Worm (Caenorhabditis elegans): ENCODE measurements around the gene F01G4.4.
A peak's percentile ranks its signal among the peaks of the same experiment; 100 is the strongest.
"Not testable (repeated sequence)": the region's sequence is repeated elsewhere in the genome, so short reads cannot be mapped to it uniquely, and the experiment has no call there.

Gene F01G4.4

ce11 chrIV:11149454-11150163 is 6.5 kb downstream of the F01G4.4 start, which contains the start of the genes F01G4.6 and pfd-1 (continued):
- TF ChIP-seq nhr-76 (tag; optimal IDR thresholded peaks at IDR 0.05), result peak; percentile 53
- TF ChIP-seq arid-1 (GFP tag; conservative IDR thresholded peaks at IDR 0.05), result peak; percentile 91
- no peak for TF ChIP-seq F26F4.8 (GFP tag; conservative IDR thresholded peaks at IDR 0.05)
- TF ChIP-seq duxl-1 (tag; optimal IDR thresholded peaks at IDR 0.05; ENCODE audit: poor library complexity), result peak; percentile 76
- no peak for TF ChIP-seq unc-39 (tag; optimal IDR thresholded peaks at IDR 0.05)
- TF ChIP-seq hlh-30 (tag; optimal IDR thresholded peaks at IDR 0.05; ENCODE audit: insufficient read depth), result peak; percentile 89
- TF ChIP-seq dmd-8 (GFP tag; IDR thresholded peaks at IDR 0.05), result no peak
- TF ChIP-seq lim-7 (GFP tag; IDR thresholded peaks at IDR 0.05), result no peak
- peak; percentile 83 for TF ChIP-seq nhr-102 (tag; optimal IDR thresholded peaks at IDR 0.05)
- TF ChIP-seq pqm-1 (tag; optimal IDR thresholded peaks at IDR 0.05), result peak; percentile 9
- TF ChIP-seq rbr-2 (tag; optimal IDR thresholded peaks at IDR 0.05), result peak; percentile 91
- no peak for TF ChIP-seq nhr-237 (tag; optimal IDR thresholded peaks at IDR 0.05)
- TF ChIP-seq snpc-4 (tag; optimal IDR thresholded peaks at IDR 0.05), result no peak
- TF ChIP-seq T26A8.4 (GFP tag; IDR thresholded peaks at IDR 0.05), result peak; percentile 89
- peak; percentile 85 for TF ChIP-seq lin-13 (GFP tag; optimal IDR thresholded peaks at IDR 0.05)
- no peak for TF ChIP-seq madf-5 (GFP tag; IDR thresholded peaks at IDR 0.05)
- peak; percentile 80 for TF ChIP-seq nhr-25 (tag; optimal IDR thresholded peaks at IDR 0.05; ENCODE audit: borderline replicate concordance, insufficient read depth)
- peak; percentile 87 for TF ChIP-seq hmg-1.1 (GFP tag; IDR thresholded peaks at IDR 0.05)
- no peak for TF ChIP-seq D1046.2 (GFP tag; IDR thresholded peaks at IDR 0.05)
- TF ChIP-seq jun-1 (tag; optimal IDR thresholded peaks at IDR 0.05), result peak; percentile 83

DNA sequence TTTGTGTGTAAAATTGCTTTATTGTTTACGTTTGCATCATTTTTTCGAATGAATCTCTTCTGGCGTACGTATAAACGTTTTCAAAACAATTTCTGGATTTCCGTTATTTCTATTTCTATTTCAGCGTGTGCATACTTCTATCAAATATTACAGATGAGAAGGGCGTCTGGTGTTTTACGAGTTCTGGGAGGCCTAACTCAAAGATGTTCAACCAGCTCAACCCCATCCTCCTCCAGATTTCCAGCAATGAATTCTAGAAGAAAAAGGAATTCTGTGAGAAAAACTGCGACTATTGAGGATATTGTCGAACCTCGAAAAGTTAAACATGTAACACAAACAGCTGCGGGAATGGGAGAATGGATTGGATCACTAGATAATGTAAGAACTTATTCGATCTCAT is 7.7 kb downstream of the F01G4.4 start, which contains the start of gene C08F8.2:
Gene C08F8.2 (plus strand): TSS at position 154 of the 400 bp plus-strand sequence.
- TF ChIP-seq unc-62 (GFP tag; optimal IDR thresholded peaks at IDR 0.05 in 1 of 2) (peak in 1 of 2 experiments; percentile 25), unc-62 (tag; optimal IDR thresholded peaks at IDR 0.05) (no peak), ceh-44 (GFP tag; IDR thresholded peaks at IDR 0.05) (no peak), zfp-3 (GFP tag; conservative IDR thresholded peaks at IDR 0.05) (0 out of 2 replicates have a peak, but pooled peaks have one; percentile 59), ama-1 (optimal IDR thresholded peaks at IDR 0.05) (peak; percentile 67), mep-1 (tag; optimal IDR thresholded peaks at IDR 0.05) (no peak), hmg-1.1 (GFP tag; IDR thresholded peaks at IDR 0.05) (no peak)

DNA sequence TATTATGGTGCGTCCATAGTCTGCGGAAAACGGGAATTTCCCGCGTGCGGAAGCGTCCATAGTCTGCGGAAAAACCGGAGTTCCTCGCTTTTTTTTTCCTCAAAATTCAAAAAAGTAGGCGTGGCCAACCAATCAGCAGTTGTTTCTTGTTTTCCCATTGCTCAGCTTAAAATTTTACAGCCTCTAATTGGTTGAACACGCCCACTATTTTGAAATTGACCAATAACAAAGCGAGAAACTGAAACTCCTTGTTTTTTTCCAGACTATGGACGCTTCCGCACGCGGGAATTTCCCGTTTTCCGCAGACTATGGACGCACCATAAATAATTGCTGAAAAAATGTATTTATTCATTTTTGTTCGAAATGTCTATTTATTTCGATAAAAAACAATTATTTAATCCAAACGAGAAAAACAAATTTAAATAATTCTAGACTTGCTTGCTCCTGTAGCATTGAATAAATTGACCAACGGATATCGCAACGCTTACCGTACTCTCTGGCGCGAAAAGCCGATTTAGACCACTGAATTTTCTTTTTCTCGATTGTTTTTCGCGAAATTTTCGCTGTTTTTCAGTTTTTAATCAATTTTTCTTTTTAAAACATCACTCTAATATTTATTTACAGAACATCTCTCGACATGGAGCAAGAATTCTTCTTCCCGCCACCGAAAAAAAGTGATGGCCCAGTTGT is 11.4 kb downstream of the F01G4.4 start, which contains the start of gene C08F8.3:
Gene C08F8.3 (plus strand): TSS at position 620 of the 690 bp plus-strand sequence.
- not testable (repeated sequence) for TF ChIP-seq aly-2 (tag; optimal IDR thresholded peaks at IDR 0.05); gei-8 (GFP tag; optimal IDR thresholded peaks at IDR 0.05); daf-16 (GFP tag; optimal IDR thresholded peaks at IDR 0.05); daf-16 (tag; optimal IDR thresholded peaks at IDR 0.05)

DNA sequence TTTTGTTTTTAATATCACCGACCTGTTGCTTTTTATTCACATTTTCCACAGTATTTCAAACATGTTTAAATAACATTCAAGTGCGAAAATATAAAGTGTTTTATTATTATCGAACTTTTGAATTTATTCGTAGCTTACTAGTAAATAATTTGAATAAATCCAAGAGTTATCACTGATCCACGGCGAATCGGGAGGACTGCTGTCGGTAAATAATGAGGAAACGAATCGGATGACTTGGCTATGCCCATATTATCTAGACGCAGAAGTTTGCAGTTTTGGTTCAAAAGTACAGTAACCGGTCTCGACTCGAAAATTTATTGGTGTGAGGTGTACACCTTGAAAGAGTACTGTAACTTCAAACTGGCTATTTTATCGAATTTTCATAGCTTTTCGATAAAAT is 13.4 kb downstream of the F01G4.4 start:
- TF ChIP-seq lin-15B (tag; optimal IDR thresholded peaks at IDR 0.05) (no peak), nhr-111 (GFP tag; optimal IDR thresholded peaks at IDR 0.05) (no peak), egl-27 (tag; optimal IDR thresholded peaks at IDR 0.05) (no peak), ceh-82 (tag; optimal IDR thresholded peaks at IDR 0.05) (no peak), sdz-12 (GFP tag; optimal IDR thresholded peaks at IDR 0.05) (no peak), lin-29 (GFP tag; IDR thresholded peaks at IDR 0.05) (no peak), jun-1 (tag; optimal IDR thresholded peaks at IDR 0.05) (no peak), mdl-1 (tag; optimal IDR thresholded peaks at IDR 0.05) (no peak), nhr-48 (tag; optimal IDR thresholded peaks at IDR 0.05) (no peak)
